Fruit fly (Drosophila melanogaster) whole organism, wandering third instar larva: ENCODE results near the gene Sac1.

Experiments used
- Abd-B ChIP-seq: fragments of >200 bp; optimal IDR thresholded peaks from 2 replicates; lab custom pipeline; 2017; ENCODE audit warnings: missing biosample characterization, missing genetic modification characterization
- Dfd ChIP-seq: fragments of >200 bp; optimal IDR thresholded peaks from 2 replicates; lab custom pipeline; 2017; ENCODE audit warnings: missing biosample characterization, missing genetic modification characterization
- GATAd ChIP-seq: sonication (Bioruptor generic); optimal IDR thresholded peaks from 2 replicates; lab custom pipeline; 2016; ENCODE audit warnings: missing biosample characterization, missing genetic modification characterization
- Hr78 ChIP-seq: fragments of >200 bp; optimal IDR thresholded peaks from 2 replicates; lab custom pipeline; 2017; ENCODE audit warnings: missing biosample characterization, missing genetic modification characterization
- Mio ChIP-seq: sonication (Bioruptor generic); optimal IDR thresholded peaks from 2 replicates; lab custom pipeline; 2016; ENCODE audit warnings: missing biosample characterization, missing genetic modification characterization
- fru ChIP-seq: fragments of 200-800 bp; sonication (Bioruptor generic); optimal IDR thresholded peaks from 3 replicates; lab custom pipeline; 2016; ENCODE audit warnings: missing biosample characterization, mild to moderate bottlenecking, missing genetic modification characterization
- lola ChIP-seq: fragments of >200 bp; optimal IDR thresholded peaks from 2 replicates; lab custom pipeline; 2017; ENCODE audit warnings: missing biosample characterization, missing genetic modification characterization
- pan ChIP-seq: fragments of >200 bp; optimal IDR thresholded peaks from 2 replicates; lab custom pipeline; 2017
- sage ChIP-seq: fragments of 200-800 bp; sonication (Bioruptor generic); optimal IDR thresholded peaks from 2 replicates; lab custom pipeline; 2016; ENCODE audit warnings: missing biosample characterization, mild to moderate bottlenecking, missing genetic modification characterization
- sv ChIP-seq: fragments of 200-800 bp; sonication (Bioruptor generic); optimal IDR thresholded peaks from 3 replicates; lab custom pipeline; 2016; ENCODE audit warnings: missing biosample characterization, missing genetic modification characterization

- no peak for TF ChIP-seq fru (GFP tag; lab: Kevin White, UChicago)
- no peak for TF ChIP-seq sv (GFP tag; lab: Kevin White, UChicago)
- no peak for TF ChIP-seq Mio (GFP tag; lab: Kevin White, UChicago)
- no peak for TF ChIP-seq GATAd (GFP tag; lab: Kevin White, UChicago)
- no peak for TF ChIP-seq Dfd
- TF ChIP-seq Hr78 (GFP tag; lab: Kevin White, UChicago): no peak
- TF ChIP-seq Abd-B (GFP tag; lab: Kevin White, UChicago): no peak
- TF ChIP-seq lola (GFP tag; lab: Kevin White, UChicago): no peak
- TF ChIP-seq pan (lab: Kevin White, UChicago): no peak
- no peak for TF ChIP-seq sage (GFP tag; lab: Kevin White, UChicago)
Measured at dm6 chr3L:1218596-1218995, 29.0 kb upstream of the Sac1 start, which contains the start of gene LysP.
